Fruit fly (Drosophila melanogaster): ENCODE data around the gene CG15772.
A peak's percentile ranks its signal among the peaks of the same experiment; 100 is the strongest.

Gene CG15772

DNA sequence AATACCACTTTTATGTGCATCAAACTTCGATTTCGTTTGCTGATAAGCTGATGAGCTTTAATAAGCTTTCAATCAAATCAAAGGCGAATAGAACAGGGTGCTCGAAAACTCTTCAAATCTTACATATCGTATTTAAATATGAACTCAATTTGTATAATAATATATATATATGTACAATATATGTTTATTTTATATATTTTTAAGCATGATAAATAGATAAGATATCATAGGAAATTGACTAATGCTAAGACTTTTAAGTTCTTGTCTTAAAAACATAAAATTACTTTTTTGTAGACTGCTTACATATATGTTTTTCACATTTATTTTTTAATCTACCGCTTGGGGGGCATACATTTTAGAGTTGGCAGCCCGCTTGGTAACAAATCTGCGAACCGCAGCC, at the start of gene CG15772:
CG15772 (plus strand) TSS at position 301 of the 400 bp plus-strand sequence.
- TF ChIP-seq CG17801 (GFP tag; optimal IDR thresholded peaks at IDR 0.05; ENCODE audit: partially characterized antibody): no peak

DNA sequence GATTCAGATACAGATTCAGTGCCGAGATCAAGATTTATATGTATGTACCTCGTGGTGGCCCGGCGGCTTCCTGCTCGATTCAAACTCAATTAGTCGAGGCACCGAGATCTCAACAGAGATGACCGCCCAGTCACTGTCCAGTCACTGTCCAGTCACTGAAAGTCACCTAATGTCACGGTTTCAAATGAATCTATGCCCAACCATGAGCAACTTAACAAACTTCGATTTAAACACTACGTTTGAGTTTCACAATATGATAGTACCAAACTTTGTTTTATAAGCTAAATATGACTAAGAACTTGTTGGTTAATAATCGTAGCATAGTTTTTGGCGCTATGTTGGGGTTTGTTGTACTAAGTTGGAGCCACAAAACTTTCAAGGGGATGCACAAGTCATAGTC, 47.0 kb upstream of the CG15772 start:
- TF ChIP-seq CG17801 (GFP tag; optimal IDR thresholded peaks at IDR 0.05; ENCODE audit: partially characterized antibody): no peak

DNA sequence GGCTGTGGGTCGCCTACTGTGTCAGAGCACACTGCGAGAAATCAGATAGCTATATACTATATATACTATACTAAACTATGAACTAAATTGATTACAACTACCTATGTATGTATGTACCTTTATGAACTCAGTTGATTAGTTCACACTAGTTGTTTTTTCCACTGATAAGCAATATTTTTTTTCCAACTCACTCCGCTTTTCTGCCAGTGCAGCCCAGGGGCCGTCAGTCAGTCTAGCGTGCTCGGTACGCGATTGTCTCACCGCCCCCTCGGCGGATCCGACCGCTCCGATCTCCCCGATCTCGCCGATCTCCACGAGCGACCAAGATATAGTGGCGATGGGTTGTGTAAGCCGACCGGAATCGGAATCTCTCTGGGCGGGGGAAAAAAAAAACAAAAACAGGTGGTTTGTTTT, 46.1 kb upstream of the CG15772 start:
- TF ChIP-seq CG17801 (GFP tag; optimal IDR thresholded peaks at IDR 0.05; ENCODE audit: partially characterized antibody): no peak

dm6 chrX:5712966-5713365, 39.1 kb upstream of the CG15772 start:
- TF ChIP-seq CG17801 (GFP tag; optimal IDR thresholded peaks at IDR 0.05; ENCODE audit: partially characterized antibody): no peak

dm6 chrX:5714786-5715185, 37.3 kb upstream of the CG15772 start:
- no peak for TF ChIP-seq CG17801 (GFP tag; optimal IDR thresholded peaks at IDR 0.05; ENCODE audit: partially characterized antibody)

- TF ChIP-seq CG17801 (GFP tag; optimal IDR thresholded peaks at IDR 0.05; ENCODE audit: partially characterized antibody): no peak
These were observed 36.4 kb upstream of the CG15772 start for dm6 chrX:5715455-5716227.

- no peak for TF ChIP-seq CG17801 (GFP tag; optimal IDR thresholded peaks at IDR 0.05; ENCODE audit: partially characterized antibody)
These were observed 34.1 kb upstream of the CG15772 start, which contains the start of gene CG33080 for dm6 chrX:5717741-5718475. TSS of gene CG33080 (minus strand) at chrX:5717778.

DNA sequence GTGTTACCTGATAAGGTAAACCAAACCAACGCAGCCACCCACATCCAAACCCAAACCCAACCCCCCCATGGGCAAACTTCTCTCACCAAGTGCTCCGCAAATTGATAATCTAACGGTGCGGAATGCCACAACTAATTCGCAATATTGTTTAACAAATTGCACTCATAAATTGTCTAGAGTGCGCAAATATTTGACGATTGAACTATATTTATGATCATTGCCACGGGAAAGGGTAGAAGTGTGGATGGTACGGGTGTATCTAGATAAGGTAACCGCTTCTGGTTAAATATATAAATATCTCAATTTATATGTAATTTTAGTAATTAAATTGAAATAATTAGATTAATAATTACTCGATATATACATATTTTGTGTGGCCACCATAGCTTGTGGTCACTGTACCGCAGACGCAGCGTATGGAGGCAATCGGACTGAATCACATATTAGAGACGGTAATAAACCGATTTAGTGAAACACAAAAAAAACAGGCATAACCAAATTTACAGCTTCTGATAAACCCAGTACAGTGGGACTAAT, 33.5 kb upstream of the CG15772 start:
- peak; percentile 72 for TF ChIP-seq CG17801 (GFP tag; optimal IDR thresholded peaks at IDR 0.05; ENCODE audit: partially characterized antibody)

dm6 chrX:5723577-5723976, 28.5 kb upstream of the CG15772 start:
- TF ChIP-seq CG17801 (GFP tag; optimal IDR thresholded peaks at IDR 0.05; ENCODE audit: partially characterized antibody): no peak

- TF ChIP-seq CG17801 (GFP tag; optimal IDR thresholded peaks at IDR 0.05; ENCODE audit: partially characterized antibody): no peak
These were observed 27.8 kb upstream of the CG15772 start for dm6 chrX:5724151-5724699.

DNA sequence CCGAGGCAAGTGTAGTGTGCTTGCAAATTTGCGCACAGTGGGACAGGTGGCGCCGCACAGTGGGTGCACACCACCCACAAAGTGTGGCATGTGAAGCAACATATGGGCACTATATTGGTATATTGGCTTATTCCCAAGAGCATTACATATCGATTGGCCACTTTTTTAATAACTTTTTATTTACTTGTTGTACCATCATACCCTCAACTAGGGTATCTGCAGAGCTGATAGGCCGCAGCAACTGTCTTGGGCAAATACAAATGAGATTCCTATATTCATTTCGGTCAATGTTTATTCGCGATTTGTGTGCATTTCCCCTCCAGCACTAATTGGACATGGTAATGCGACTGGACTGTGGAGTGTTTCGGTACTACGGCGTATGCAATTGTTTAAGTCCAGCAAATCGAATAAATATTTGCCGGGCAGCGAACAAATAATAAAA, 27.3 kb upstream of the CG15772 start:
- no peak for TF ChIP-seq CG17801 (GFP tag; optimal IDR thresholded peaks at IDR 0.05; ENCODE audit: partially characterized antibody)

dm6 chrX:5732440-5732839, 19.6 kb upstream of the CG15772 start, which contains the start of gene CG15773:
TSS of gene CG15773 (plus strand) at chrX:5732740.
- TF ChIP-seq CG17801 (GFP tag; optimal IDR thresholded peaks at IDR 0.05; ENCODE audit: partially characterized antibody): no peak

- peak; percentile 97 for TF ChIP-seq CG17801 (GFP tag; optimal IDR thresholded peaks at IDR 0.05; ENCODE audit: partially characterized antibody)
These were observed 16.6 kb upstream of the CG15772 start for dm6 chrX:5735268-5735941.

DNA sequence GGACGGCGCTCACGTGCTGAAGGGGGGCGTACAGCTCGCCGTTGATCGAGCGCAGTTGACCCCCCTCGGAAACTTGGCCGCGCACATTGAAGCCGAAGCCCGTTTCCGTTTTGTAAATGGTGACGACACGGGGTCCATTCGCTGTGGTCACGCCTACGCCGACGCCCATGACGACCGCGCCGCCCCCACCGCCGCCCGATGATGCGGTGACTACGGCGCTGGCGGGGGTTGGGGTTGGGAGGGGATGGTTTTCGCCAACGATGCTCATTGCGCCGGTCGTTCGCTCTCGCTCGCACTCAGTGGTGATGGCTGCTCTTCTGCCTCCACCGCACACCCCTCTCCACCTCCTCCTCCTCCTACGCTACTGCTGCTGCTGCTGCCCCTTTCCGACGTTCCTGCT, 14.9 kb upstream of the CG15772 start:
- no peak for TF ChIP-seq CG17801 (GFP tag; optimal IDR thresholded peaks at IDR 0.05; ENCODE audit: partially characterized antibody)

DNA sequence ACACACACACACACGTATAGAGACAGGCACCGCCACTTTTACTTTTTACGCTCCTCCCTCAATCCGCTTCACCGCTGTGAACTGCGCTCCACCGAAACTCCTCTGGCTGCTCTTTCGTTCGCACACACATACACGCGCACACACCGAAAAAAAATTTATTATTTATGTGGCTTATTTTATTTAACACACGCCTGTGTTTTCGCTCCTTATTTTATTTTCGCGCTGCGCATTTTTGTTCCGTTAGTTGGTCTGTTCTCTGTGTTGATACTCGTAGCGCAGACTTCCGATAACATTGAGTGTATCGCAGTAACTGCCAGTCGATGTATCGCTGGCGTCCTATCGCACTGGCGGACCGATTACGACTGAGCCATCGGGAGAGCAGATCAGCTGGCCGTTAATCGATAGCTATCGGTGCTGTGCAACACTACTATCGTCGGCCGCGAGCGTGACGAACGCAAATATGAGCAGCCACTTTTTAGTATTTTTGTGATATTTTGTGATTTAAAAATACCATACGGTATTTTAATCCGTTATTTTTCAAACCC, 14.3 kb upstream of the CG15772 start, which contains the start of gene Snx27:
Snx27 (minus strand) TSS at position 356 of the 545 bp plus-strand sequence.
- peak; percentile 76 for TF ChIP-seq CG17801 (GFP tag; optimal IDR thresholded peaks at IDR 0.05; ENCODE audit: partially characterized antibody)

All from ovary, adult (tissue).